Worm (Caenorhabditis elegans): ENCODE results near the gene best-20.

DNA sequence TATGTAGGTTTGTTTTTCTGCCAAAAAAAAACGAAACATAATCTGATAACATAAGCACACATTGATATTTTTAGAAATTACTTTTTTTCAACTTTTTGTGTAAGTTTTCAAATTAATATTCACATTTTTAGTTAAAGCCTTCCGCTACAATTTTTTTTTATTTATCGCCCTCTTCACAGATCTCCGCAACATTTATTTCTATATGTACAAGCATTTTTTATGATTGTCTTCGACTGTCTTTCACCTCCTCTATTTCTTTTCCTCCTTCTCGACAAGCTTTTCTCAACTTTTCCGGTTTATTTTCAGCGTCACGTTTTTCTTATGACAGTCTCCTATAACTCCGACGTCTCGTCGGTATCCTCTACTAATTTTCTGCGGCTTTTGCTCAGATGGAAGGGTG lies at the start of gene best-20:
- TF ChIP-seq him-1 (tag; optimal IDR thresholded peaks at IDR 0.05) (no peak), dao-5 (tag; optimal IDR thresholded peaks at IDR 0.05) (no peak), W03F9.2 (tag; optimal IDR thresholded peaks at IDR 0.05) (no peak)

Data from whole organism, L4/young adult.